Worm (Caenorhabditis elegans) whole organism, L2 larva: ENCODE results near the gene rnh-2.

Experiments used
- C34F6.9 ChIP-seq: fragments of 150-350 bp; optimal IDR thresholded peaks from 2 replicates; lab custom pipeline; 2014; ENCODE audit warnings: missing biosample characterization, missing genetic modification characterization
- F13H6.1 ChIP-seq: sonication (generic microtip); optimal IDR thresholded peaks from 2 replicates; lab custom pipeline; 2016; ENCODE audit warnings: missing genetic modification characterization, missing compliant biosample characterization
- R02D3.7 ChIP-seq: fragments of 150-350 bp; optimal IDR thresholded peaks from 2 replicates; lab custom pipeline; 2014; ENCODE audit warnings: missing biosample characterization, missing genetic modification characterization
- Y55F3AM.14 ChIP-seq: fragments of 200-800 bp; sonication (Bioruptor generic); optimal IDR thresholded peaks from 2 replicates; lab custom pipeline; 2018; ENCODE audit warnings: mild to moderate bottlenecking, missing genetic modification characterization, missing compliant biosample characterization
- ZK546.5 ChIP-seq: sonication (generic microtip); optimal IDR thresholded peaks from 2 replicates; lab custom pipeline; 2017; ENCODE audit warnings: missing biosample characterization, missing genetic modification characterization
- aly-2 ChIP-seq: fragments of 150-350 bp; optimal IDR thresholded peaks from 2 replicates; lab custom pipeline; 2014; ENCODE audit warnings: missing biosample characterization, missing genetic modification characterization
- ama-1 ChIP-seq: fragments of 150-350 bp; optimal IDR thresholded peaks from 2 replicates; lab custom pipeline; 2018; ENCODE audit warnings: inconsistent platforms
- ceh-16 ChIP-seq: fragments of 150-350 bp; optimal IDR thresholded peaks from 2 replicates; lab custom pipeline; 2014; ENCODE audit warnings: missing biosample characterization, missing genetic modification characterization
- ceh-82 ChIP-seq: fragments of 150-350 bp; optimal IDR thresholded peaks from 2 replicates; lab custom pipeline; 2014; ENCODE audit warnings: missing biosample characterization, missing genetic modification characterization
- crh-2 ChIP-seq: sonication (generic microtip); optimal IDR thresholded peaks from 2 replicates; lab custom pipeline; 2017; ENCODE audit warnings: missing biosample characterization, missing genetic modification characterization
- dmd-4 ChIP-seq: sonication (generic microtip); optimal IDR thresholded peaks from 2 replicates; lab custom pipeline; 2017; ENCODE audit warnings: missing biosample characterization, missing genetic modification characterization
- egl-27 ChIP-seq: sonication (generic microtip); optimal IDR thresholded peaks from 3 replicates; lab custom pipeline; 2017; ENCODE audit warnings: missing biosample characterization, missing genetic modification reagents, missing genetic modification characterization
- elt-1 ChIP-seq: fragments of 150-350 bp; optimal IDR thresholded peaks from 2 replicates; lab custom pipeline; 2014; ENCODE audit warnings: missing biosample characterization, missing genetic modification characterization
- fos-1 ChIP-seq: fragments of 150-350 bp; optimal IDR thresholded peaks from 2 replicates; lab custom pipeline; 2014; ENCODE audit warnings: missing biosample characterization, missing genetic modification characterization
- gmeb-1 ChIP-seq: fragments of 150-350 bp; optimal IDR thresholded peaks from 2 replicates; lab custom pipeline; 2014; ENCODE audit warnings: missing biosample characterization, missing genetic modification characterization
- lin-13 ChIP-seq: fragments of 150-350 bp; optimal IDR thresholded peaks from 2 replicates; lab custom pipeline; 2014; ENCODE audit warnings: missing biosample characterization, missing genetic modification reagents, missing genetic modification characterization
- lsy-2 ChIP-seq, 2 experiments: fragments of 150-350 bp in 1 of 2; sonication (generic microtip) in 1 of 2; optimal IDR thresholded peaks; 2 replicates each; lab custom pipeline; 2014 to 2017; ENCODE audit warnings: missing biosample characterization in 2 of 2, missing genetic modification characterization in 2 of 2
- mab-5 ChIP-seq: fragments of 150-350 bp; optimal IDR thresholded peaks from 2 replicates; lab custom pipeline; 2014; ENCODE audit warnings: missing biosample characterization, missing genetic modification characterization
- mbf-1 ChIP-seq: sonication (generic microtip); optimal IDR thresholded peaks from 2 replicates; lab custom pipeline; 2017; ENCODE audit warnings: missing biosample characterization, missing genetic modification characterization
- mdl-1 ChIP-seq, 2 experiments: fragments of 150-350 bp in 1 of 2; sonication (generic microtip) in 1 of 2; optimal IDR thresholded peaks; 2 replicates each; lab custom pipeline; 2017; ENCODE audit warnings: missing biosample characterization in 2 of 2, missing genetic modification characterization in 2 of 2
- nhr-10 ChIP-seq: sonication (generic microtip); optimal IDR thresholded peaks from 2 replicates; lab custom pipeline; 2017; ENCODE audit warnings: missing biosample characterization, missing genetic modification characterization
- nhr-11 ChIP-seq: fragments of 150-350 bp; optimal IDR thresholded peaks from 2 replicates; lab custom pipeline; 2014; ENCODE audit warnings: missing biosample characterization, missing genetic modification characterization
- nhr-12 ChIP-seq: fragments of 150-350 bp; optimal IDR thresholded peaks from 2 replicates; lab custom pipeline; 2014; ENCODE audit warnings: missing biosample characterization, missing genetic modification characterization
- nhr-129 ChIP-seq: fragments of 150-350 bp; optimal IDR thresholded peaks from 2 replicates; lab custom pipeline; 2014; ENCODE audit warnings: missing biosample characterization, missing genetic modification characterization
- nhr-23 ChIP-seq: fragments of 150-350 bp; optimal IDR thresholded peaks from 2 replicates; lab custom pipeline; 2014; ENCODE audit warnings: missing biosample characterization, missing genetic modification reagents, missing genetic modification characterization
- nhr-237 ChIP-seq: fragments of 150-350 bp; optimal IDR thresholded peaks from 2 replicates; lab custom pipeline; 2014; ENCODE audit warnings: missing biosample characterization, missing genetic modification characterization
- nhr-6 ChIP-seq: fragments of 150-350 bp; optimal IDR thresholded peaks from 2 replicates; lab custom pipeline; 2014; ENCODE audit warnings: missing biosample characterization, missing genetic modification characterization
- nhr-77 ChIP-seq: fragments of 150-350 bp; optimal IDR thresholded peaks from 2 replicates; lab custom pipeline; 2014; ENCODE audit warnings: missing biosample characterization, missing genetic modification characterization
- peb-1 ChIP-seq: fragments of 150-350 bp; optimal IDR thresholded peaks from 2 replicates; lab custom pipeline; 2014; ENCODE audit warnings: missing biosample characterization, missing genetic modification characterization
- sem-4 ChIP-seq: fragments of 150-350 bp; optimal IDR thresholded peaks from 2 replicates; lab custom pipeline; 2014; ENCODE audit warnings: missing biosample characterization, missing genetic modification reagents, missing genetic modification characterization
- skn-1 ChIP-seq: sonication (generic microtip); optimal IDR thresholded peaks from 2 replicates; lab custom pipeline; 2017; ENCODE audit warnings: missing biosample characterization, missing genetic modification characterization
- sma-3 ChIP-seq: sonication (generic microtip); optimal IDR thresholded peaks from 2 replicates; lab custom pipeline; 2016; ENCODE audit warnings: missing genetic modification reagents, missing genetic modification characterization, missing compliant biosample characterization
- sma-9 ChIP-seq, 2 experiments: fragments of 150-350 bp in 1 of 2; sonication (generic microtip) in 1 of 2; optimal IDR thresholded peaks; 2 replicates each; lab custom pipeline; 2014 to 2016; ENCODE audit warnings: missing genetic modification characterization in 2 of 2, mild to moderate bottlenecking in 1 of 2, missing biosample characterization in 1 of 2, missing compliant biosample characterization in 1 of 2, missing genetic modification reagents in 1 of 2, moderate library complexity in 1 of 2
- snpc-4 ChIP-seq: fragments of 150-350 bp; optimal IDR thresholded peaks from 2 replicates; lab custom pipeline; 2014; ENCODE audit warnings: missing biosample characterization, missing genetic modification characterization
- unc-39 ChIP-seq: fragments of 150-350 bp; optimal IDR thresholded peaks from 2 replicates; lab custom pipeline; 2014; ENCODE audit warnings: missing biosample characterization, missing genetic modification characterization
- unc-55 ChIP-seq: fragments of 150-350 bp; sonication (generic microtip); optimal IDR thresholded peaks from 3 replicates; lab custom pipeline; 2014; ENCODE audit warnings: missing biosample characterization, missing genetic modification reagents, missing genetic modification characterization
- unc-62 ChIP-seq: fragments of 150-350 bp; optimal IDR thresholded peaks from 2 replicates; lab custom pipeline; 2014; ENCODE audit warnings: missing biosample characterization, missing genetic modification reagents, missing genetic modification characterization
- zag-1 ChIP-seq: fragments of 150-350 bp; optimal IDR thresholded peaks from 2 replicates; lab custom pipeline; 2014; ENCODE audit warnings: missing biosample characterization, missing genetic modification characterization
- ztf-1 ChIP-seq: fragments of 200-800 bp; sonication (Bioruptor generic); conservative IDR thresholded peaks from 2 replicates; pipeline ENCODE4 v1.3.6; 2022; ENCODE audit warnings: missing genetic modification characterization, missing compliant biosample characterization
- ztf-4 ChIP-seq: fragments of 150-350 bp; optimal IDR thresholded peaks from 2 replicates; lab custom pipeline; 2014; ENCODE audit warnings: missing biosample characterization, missing genetic modification characterization

rnh-2 gene

ce11 chrII:8481033-8481708, 35.8 kb upstream of the rnh-2 start:
- TF ChIP-seq C34F6.9 (tag; lab: Kevin White, UChicago): peak; percentile 41
- no peak for TF ChIP-seq unc-55 (GFP tag; lab: Kevin White, UChicago)
- no peak for TF ChIP-seq zag-1
- no peak for TF ChIP-seq nhr-23 (tag; lab: Kevin White, UChicago)
- no peak for TF ChIP-seq gmeb-1
- TF ChIP-seq lsy-2 (tag; optimal IDR thresholded peaks at IDR 0.05; lab: Kevin White, UChicago): peak in 1 of 2 experiments; percentile 24
- TF ChIP-seq sem-4: no peak
- TF ChIP-seq ztf-4 (tag; lab: Kevin White, UChicago): peak; percentile 58
- peak; percentile 5 for TF ChIP-seq fos-1 (tag; lab: Kevin White, UChicago)
- TF ChIP-seq nhr-6 (tag; lab: Kevin White, UChicago): no peak
- TF ChIP-seq F13H6.1 (tag; lab: Kevin White, UChicago): peak; percentile 4
- peak; percentile 68 for TF ChIP-seq sma-9 (GFP tag; optimal IDR thresholded peaks at IDR 0.05; lab: Kevin White, UChicago)
- no peak for TF ChIP-seq sma-9 (tag; optimal IDR thresholded peaks at IDR 0.05; lab: Kevin White, UChicago)
- no peak for TF ChIP-seq mbf-1 (tag; lab: Kevin White, UChicago)
- TF ChIP-seq crh-2: peak; percentile 2
- peak; percentile 29 for TF ChIP-seq nhr-129 (tag; lab: Kevin White, UChicago)
- TF ChIP-seq egl-27 (tag; lab: Kevin White, UChicago): no peak

ce11 chrII:8481731-8482253, 35.2 kb upstream of the rnh-2 start, which contains the start of gene M05D6.5:
Gene M05D6.5, minus strand, starts transcription at chrII:8482203.
- peak; percentile 20 for TF ChIP-seq ama-1
- peak; percentile 67 for TF ChIP-seq ztf-4 (tag; lab: Kevin White, UChicago)
- TF ChIP-seq fos-1 (tag; lab: Kevin White, UChicago): no peak
- no peak for TF ChIP-seq egl-27 (tag; lab: Kevin White, UChicago)
- TF ChIP-seq dmd-4 (tag; lab: Kevin White, UChicago): no peak
- no peak for TF ChIP-seq R02D3.7 (tag; lab: Kevin White, UChicago)
- no peak for TF ChIP-seq peb-1 (tag; lab: Kevin White, UChicago)

- TF ChIP-seq lsy-2 (tag; optimal IDR thresholded peaks at IDR 0.05; lab: Kevin White, UChicago): peak in 1 of 2 experiments; percentile 84
- peak; percentile 20 for TF ChIP-seq fos-1 (tag; lab: Kevin White, UChicago)
- TF ChIP-seq skn-1: no peak
- TF ChIP-seq nhr-11: peak; percentile 26
- TF ChIP-seq unc-39 (tag; lab: Kevin White, UChicago): no peak
- TF ChIP-seq C34F6.9 (tag; lab: Kevin White, UChicago): peak; percentile 31
- no peak for TF ChIP-seq snpc-4
- no peak for TF ChIP-seq peb-1 (tag; lab: Kevin White, UChicago)
- peak; percentile 11 for TF ChIP-seq F13H6.1 (tag; lab: Kevin White, UChicago)
- TF ChIP-seq unc-62: no peak
- TF ChIP-seq ceh-82 (tag; lab: Kevin White, UChicago): no peak
- TF ChIP-seq nhr-77: no peak
- TF ChIP-seq ama-1: no peak
- TF ChIP-seq nhr-129 (tag; lab: Kevin White, UChicago): peak; percentile 51
- TF ChIP-seq gmeb-1: peak; percentile 40
- TF ChIP-seq sma-3 (GFP tag; lab: Kevin White, UChicago): no peak
- TF ChIP-seq unc-55 (GFP tag; lab: Kevin White, UChicago): peak; percentile 12
- TF ChIP-seq dmd-4 (tag; lab: Kevin White, UChicago): no peak
- peak; percentile 13 for TF ChIP-seq crh-2
- no peak for TF ChIP-seq nhr-12 (tag; lab: Kevin White, UChicago)
These were observed 33.7 kb upstream of the rnh-2 start for ce11 chrII:8483124-8483792.

- TF ChIP-seq peb-1 (tag; lab: Kevin White, UChicago) (no peak), ama-1 (peak; percentile 39), lsy-2 (tag; optimal IDR thresholded peaks at IDR 0.05; lab: Kevin White, UChicago) (no peak), mab-5 (tag; lab: Kevin White, UChicago) (no peak), dmd-4 (tag; lab: Kevin White, UChicago) (no peak), skn-1 (peak; percentile 83), egl-27 (tag; lab: Kevin White, UChicago) (no peak), nhr-6 (tag; lab: Kevin White, UChicago) (no peak), nhr-23 (tag; lab: Kevin White, UChicago) (no peak), C34F6.9 (tag; lab: Kevin White, UChicago) (no peak), sma-3 (GFP tag; lab: Kevin White, UChicago) (no peak), gmeb-1 (no peak), ZK546.5 (no peak), ztf-1 (GFP tag; lab: Robert Waterston, UW) (no peak), nhr-11 (no peak), F13H6.1 (tag; lab: Kevin White, UChicago) (no peak), fos-1 (tag; lab: Kevin White, UChicago) (peak; percentile 13), crh-2 (no peak), lin-13 (GFP tag; lab: Kevin White, UChicago) (no peak), nhr-237 (tag; lab: Kevin White, UChicago) (no peak), mdl-1 (tag; optimal IDR thresholded peaks at IDR 0.05; lab: Kevin White, UChicago) (peak in 1 of 2 experiments; percentile 17), nhr-10 (no peak), R02D3.7 (tag; lab: Kevin White, UChicago) (no peak), Y55F3AM.14 (no peak), ceh-16 (tag; lab: Kevin White, UChicago) (no peak), zag-1 (peak; percentile 0), elt-1 (tag; lab: Kevin White, UChicago) (no peak), snpc-4 (no peak), mbf-1 (tag; lab: Kevin White, UChicago) (no peak), aly-2 (tag; lab: Kevin White, UChicago) (no peak), sem-4 (peak; percentile 52), ztf-4 (tag; lab: Kevin White, UChicago) (no peak)
These were observed 33.2 kb upstream of the rnh-2 start, which contains the start of gene taap-1 for ce11 chrII:8483793-8484186. Gene taap-1, minus strand, starts transcription at chrII:8483871.
